Worm (Caenorhabditis elegans) whole organism, L4/young adult: ENCODE data around the gene R04B5.5.

ENCODE experiments used
- W03F9.2 ChIP-seq: fragments of 150-350 bp; optimal IDR thresholded peaks from 2 replicates; lab custom pipeline; 2014; ENCODE audit warnings: missing biosample characterization, missing genetic modification characterization
- dao-5 ChIP-seq: sonication (generic microtip); optimal IDR thresholded peaks from 2 replicates; lab custom pipeline; 2016; ENCODE audit warnings: missing genotype, missing genetic modification characterization, moderate library complexity, missing compliant biosample characterization
- him-1 ChIP-seq: sonication (generic microtip); optimal IDR thresholded peaks from 2 replicates; lab custom pipeline; 2016; ENCODE audit warnings: missing genotype, missing genetic modification reagents, missing genetic modification characterization, missing compliant biosample characterization

ce11 chrV:10124799-10125548 is 37.7 kb downstream of the R04B5.5 start, which contains the start of gene C08B6.10:
- TF ChIP-seq dao-5 (tag; lab: Kevin White, UChicago) (no peak), him-1 (tag; lab: Kevin White, UChicago) (no peak), W03F9.2 (no peak)
